Worm (Caenorhabditis elegans): ENCODE data around the gene clec-45.

The clec-45 gene

DNA sequence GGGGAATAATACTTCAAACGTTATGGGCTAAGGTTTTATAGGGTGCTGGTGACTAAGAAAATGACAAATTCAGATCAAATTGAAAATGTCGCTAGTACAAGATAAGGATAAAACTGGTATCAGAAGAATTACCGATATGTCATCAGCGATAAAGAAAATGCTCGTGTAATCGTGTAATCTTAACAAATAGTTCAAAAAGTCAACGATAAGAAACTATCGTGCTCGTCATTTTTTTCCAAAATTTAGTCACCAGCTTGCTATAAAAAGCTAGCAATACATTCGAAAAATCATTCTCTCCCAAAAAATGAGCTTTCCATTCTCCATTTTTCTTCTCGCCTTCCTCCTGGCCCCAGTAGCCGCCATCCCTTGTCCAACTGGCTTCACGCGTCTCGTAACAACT, at the start of gene clec-45:
Gene clec-45, plus strand, starts transcription at position 301 of the 400 bp plus-strand sequence.
- TF ChIP-seq sma-9 (GFP tag; optimal IDR thresholded peaks at IDR 0.05) (no peak), sma-9 (tag; optimal IDR thresholded peaks at IDR 0.05) (no peak), R02D3.7 (tag; optimal IDR thresholded peaks at IDR 0.05) (no peak), mab-5 (tag; optimal IDR thresholded peaks at IDR 0.05) (no peak), unc-62 (GFP tag; optimal IDR thresholded peaks at IDR 0.05) (no peak), fos-1 (tag; optimal IDR thresholded peaks at IDR 0.05) (no peak), sem-4 (tag; optimal IDR thresholded peaks at IDR 0.05) (no peak), lin-13 (GFP tag; optimal IDR thresholded peaks at IDR 0.05) (no peak)

DNA sequence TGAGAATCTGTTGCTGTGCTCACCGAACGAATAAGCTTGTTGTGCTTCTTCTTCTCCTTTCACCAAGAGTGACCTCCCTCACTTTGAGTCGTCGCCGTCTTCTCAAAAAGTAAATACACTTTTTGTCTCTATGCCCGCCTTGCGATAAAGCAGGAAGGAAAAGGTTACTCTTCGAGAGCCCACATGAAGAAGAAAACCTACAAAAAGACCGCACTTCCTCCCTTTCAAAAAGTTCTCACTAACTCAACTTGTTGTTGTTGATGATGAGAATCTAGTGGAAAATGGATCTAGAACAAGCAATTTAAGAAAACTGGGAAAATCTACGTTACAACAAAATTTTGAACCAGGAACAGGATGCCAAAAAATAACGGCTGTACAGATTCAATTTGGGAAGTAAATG, 47.4 kb upstream of the clec-45 start, which contains the start of gene C50E3.6:
Gene C50E3.6, minus strand, starts transcription at position 101 of the 400 bp plus-strand sequence.
- TF ChIP-seq lsy-2 (tag; optimal IDR thresholded peaks at IDR 0.05) (no peak), ceh-16 (tag; optimal IDR thresholded peaks at IDR 0.05) (no peak), sma-3 (GFP tag; optimal IDR thresholded peaks at IDR 0.05) (no peak), aly-2 (tag; optimal IDR thresholded peaks at IDR 0.05) (no peak), C34F6.9 (tag; optimal IDR thresholded peaks at IDR 0.05) (no peak), ztf-11 (tag; optimal IDR thresholded peaks at IDR 0.05) (no peak), unc-62 (GFP tag; optimal IDR thresholded peaks at IDR 0.05) (no peak), lin-13 (GFP tag; optimal IDR thresholded peaks at IDR 0.05) (no peak), ama-1 (optimal IDR thresholded peaks at IDR 0.05) (no peak), crh-2 (tag; optimal IDR thresholded peaks at IDR 0.05) (no peak), nhr-11 (tag; optimal IDR thresholded peaks at IDR 0.05) (no peak), gmeb-1 (tag; optimal IDR thresholded peaks at IDR 0.05) (no peak)

DNA sequence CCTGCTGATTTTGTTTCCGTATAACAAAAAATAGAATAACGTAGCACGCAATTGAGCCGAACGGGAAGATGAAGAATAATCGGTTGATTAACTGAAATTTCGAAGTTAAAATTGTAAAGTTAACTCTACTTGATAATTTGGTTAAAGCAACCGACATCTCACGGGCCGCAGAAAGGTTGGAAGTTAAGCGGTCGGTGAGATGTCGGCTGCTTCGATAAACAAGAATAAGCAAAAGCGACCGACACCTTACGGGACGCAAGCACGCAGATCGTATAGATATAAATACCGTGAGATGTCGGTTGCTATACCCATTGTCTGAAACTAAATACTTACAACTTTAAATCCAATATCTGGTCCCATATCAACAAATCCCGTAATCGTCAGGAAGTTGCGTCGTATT, 42.8 kb upstream of the clec-45 start:
- TF ChIP-seq peb-1 (tag; optimal IDR thresholded peaks at IDR 0.05) (no peak), snpc-4 (tag; optimal IDR thresholded peaks at IDR 0.05) (peak; percentile 24)

DNA sequence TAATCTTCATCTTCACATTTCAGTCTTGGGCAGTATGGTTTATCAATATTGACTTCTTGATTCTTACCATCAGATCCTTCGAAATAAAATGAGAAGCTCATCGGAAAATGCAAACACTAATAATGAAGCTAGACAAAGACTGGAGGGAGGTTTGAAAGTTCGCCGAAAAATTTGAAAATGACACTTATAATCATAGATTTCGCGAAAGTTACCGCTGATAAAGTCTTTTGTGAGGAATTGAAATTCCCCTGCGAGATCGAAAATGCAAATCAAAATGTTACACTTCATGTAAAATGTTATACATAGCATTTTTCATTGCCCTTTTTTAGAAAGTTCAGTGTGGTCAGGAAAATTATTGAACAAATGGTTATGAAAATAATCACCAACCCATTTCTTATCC, 39.6 kb upstream of the clec-45 start, which contains the start of gene C50E3.7:
Gene C50E3.7, minus strand, starts transcription at position 101 of the 400 bp plus-strand sequence.
- TF ChIP-seq gmeb-1 (tag; optimal IDR thresholded peaks at IDR 0.05) (no peak), sma-3 (GFP tag; optimal IDR thresholded peaks at IDR 0.05) (no peak), C34F6.9 (tag; optimal IDR thresholded peaks at IDR 0.05) (no peak), unc-55 (GFP tag; optimal IDR thresholded peaks at IDR 0.05) (no peak), ceh-16 (tag; optimal IDR thresholded peaks at IDR 0.05) (no peak), nhr-10 (tag; optimal IDR thresholded peaks at IDR 0.05) (no peak), alr-1 (tag; optimal IDR thresholded peaks at IDR 0.05) (no peak), lin-39 (tag; optimal IDR thresholded peaks at IDR 0.05) (no peak), peb-1 (tag; optimal IDR thresholded peaks at IDR 0.05) (no peak), ztf-1 (GFP tag; conservative IDR thresholded peaks at IDR 0.05) (no peak), ceh-82 (tag; optimal IDR thresholded peaks at IDR 0.05) (no peak), nhr-21 (tag; optimal IDR thresholded peaks at IDR 0.05) (no peak), lsy-2 (tag; optimal IDR thresholded peaks at IDR 0.05) (no peak)

DNA sequence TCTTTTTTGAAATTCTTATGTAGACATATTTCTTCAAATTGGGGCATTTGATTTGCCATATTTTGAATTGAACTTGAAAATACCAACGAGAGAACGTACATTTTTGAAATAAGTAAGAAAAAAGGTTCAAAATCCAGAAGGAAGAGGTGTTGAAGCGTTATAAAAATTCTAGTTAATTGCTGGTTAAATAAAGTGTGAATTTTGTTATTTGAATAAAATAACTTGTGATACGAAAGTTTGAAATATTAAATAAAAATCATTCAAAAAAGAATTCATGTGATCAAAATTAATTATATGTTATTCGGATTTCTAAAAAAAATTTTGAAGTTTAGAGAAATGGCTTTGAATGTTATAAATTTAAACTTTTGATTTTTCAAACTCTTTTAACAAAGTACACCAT, 37.8 kb upstream of the clec-45 start, which contains the start of gene C50E3.9:
Gene C50E3.9, minus strand, starts transcription at position 101 of the 400 bp plus-strand sequence.
- no peak for TF ChIP-seq aly-2 (tag; optimal IDR thresholded peaks at IDR 0.05)
- no peak for TF ChIP-seq crh-2 (tag; optimal IDR thresholded peaks at IDR 0.05)
- TF ChIP-seq lsy-2 (tag; optimal IDR thresholded peaks at IDR 0.05), result no peak
- TF ChIP-seq ceh-16 (tag; optimal IDR thresholded peaks at IDR 0.05), result no peak
- TF ChIP-seq mdl-1 (tag; optimal IDR thresholded peaks at IDR 0.05), result no peak
- no peak for TF ChIP-seq gmeb-1 (tag; optimal IDR thresholded peaks at IDR 0.05)
- TF ChIP-seq blmp-1 (tag; optimal IDR thresholded peaks at IDR 0.05; ENCODE audit: insufficient read depth), result no peak

DNA sequence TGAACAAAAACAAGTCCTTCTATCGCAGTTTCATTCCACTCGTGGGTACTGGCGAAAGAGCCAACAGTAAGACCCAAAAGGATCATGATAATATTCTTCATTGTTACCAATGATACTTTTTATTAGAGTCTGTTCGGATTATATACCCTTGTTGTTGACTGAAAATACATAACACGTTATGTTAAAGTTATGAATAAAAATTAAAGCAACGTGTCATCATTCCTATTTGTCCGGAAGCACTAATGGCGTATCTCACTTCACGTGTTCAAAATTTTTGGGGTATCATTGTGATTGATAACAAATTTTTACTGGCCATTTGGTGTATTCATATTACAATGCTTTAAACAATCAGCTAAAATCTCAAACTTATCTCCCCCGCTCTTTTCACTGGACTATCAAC, 36.5 kb upstream of the clec-45 start, which contains the start of gene scl-26:
Gene scl-26, minus strand, starts transcription at position 101 of the 400 bp plus-strand sequence.
- no peak for TF ChIP-seq lin-11 (tag; optimal IDR thresholded peaks at IDR 0.05)
- no peak for TF ChIP-seq Y55F3AM.14 (GFP tag; optimal IDR thresholded peaks at IDR 0.05)
- no peak for TF ChIP-seq nhr-12 (tag; optimal IDR thresholded peaks at IDR 0.05)
- no peak for TF ChIP-seq nhr-11 (tag; optimal IDR thresholded peaks at IDR 0.05)
- TF ChIP-seq F13H6.1 (tag; optimal IDR thresholded peaks at IDR 0.05), result no peak
- no peak for TF ChIP-seq alr-1 (tag; optimal IDR thresholded peaks at IDR 0.05)
- TF ChIP-seq nhr-25 (tag; optimal IDR thresholded peaks at IDR 0.05), result no peak
- no peak for TF ChIP-seq unc-39 (tag; optimal IDR thresholded peaks at IDR 0.05)
- no peak for TF ChIP-seq fos-1 (tag; optimal IDR thresholded peaks at IDR 0.05)
- no peak for TF ChIP-seq nhr-6 (tag; optimal IDR thresholded peaks at IDR 0.05)
- TF ChIP-seq nhr-77 (tag; optimal IDR thresholded peaks at IDR 0.05), result no peak
- TF ChIP-seq egl-27 (tag; optimal IDR thresholded peaks at IDR 0.05), result no peak
- TF ChIP-seq ztf-11 (tag; optimal IDR thresholded peaks at IDR 0.05), result no peak
- no peak for TF ChIP-seq aly-2 (tag; optimal IDR thresholded peaks at IDR 0.05)
- no peak for TF ChIP-seq sma-3 (GFP tag; optimal IDR thresholded peaks at IDR 0.05)
- TF ChIP-seq crh-2 (tag; optimal IDR thresholded peaks at IDR 0.05), result no peak
- TF ChIP-seq snpc-4 (tag; optimal IDR thresholded peaks at IDR 0.05), result no peak
- no peak for TF ChIP-seq mbf-1 (tag; optimal IDR thresholded peaks at IDR 0.05)
- TF ChIP-seq sem-4 (tag; optimal IDR thresholded peaks at IDR 0.05), result no peak
